Fruit fly (Drosophila melanogaster) whole organism, embryonic: ENCODE data around the gene CG32686.
A peak's percentile ranks its signal among the peaks of the same experiment; 100 is the strongest.

Source experiments
- ATbp ChIP-seq: fragments of 200-800 bp; sonication (Bioruptor generic); optimal IDR thresholded peaks from 2 replicates; lab custom pipeline; 2017; ENCODE audit warnings: missing biosample characterization, mild to moderate bottlenecking, missing genetic modification characterization, missing genetic modification reagents
- Adf1 ChIP-seq: fragments of 200-800 bp; sonication (Bioruptor generic); IDR thresholded peaks from 2 replicates; pipeline ENCODE4 v1.3.6; 2022; ENCODE audit warnings: missing biosample characterization, missing genetic modification characterization
- CG10209 ChIP-seq: fragments of 200-800 bp; sonication (Bioruptor generic); optimal IDR thresholded peaks from 3 replicates; lab custom pipeline; 2017; ENCODE audit warnings: missing biosample characterization, mild to moderate bottlenecking, missing genetic modification characterization, missing genetic modification reagents
- CG10543 ChIP-seq: fragments of 200-800 bp; sonication (Bioruptor generic); optimal IDR thresholded peaks from 3 replicates; lab custom pipeline; 2017; ENCODE audit warnings: missing biosample characterization, mild to moderate bottlenecking, missing genetic modification characterization, moderate library complexity
- CG11093 ChIP-seq: fragments of 200-800 bp; sonication (Bioruptor generic); IDR thresholded peaks from 3 replicates; pipeline ENCODE4 v1.3.6; 2022; ENCODE audit warnings: missing biosample characterization, missing genetic modification characterization
- CG12155 ChIP-seq: fragments of 200-800 bp; sonication (Bioruptor generic); optimal IDR thresholded peaks from 3 replicates; lab custom pipeline; 2016; ENCODE audit warnings: missing biosample characterization, missing genetic modification characterization
- CG12659 ChIP-seq: fragments of 200-800 bp; sonication (Bioruptor generic); optimal IDR thresholded peaks from 3 replicates; lab custom pipeline; 2017; ENCODE audit warnings: mild to moderate bottlenecking, missing biosample characterization, missing genetic modification reagents, missing genetic modification characterization
- CG13123 ChIP-seq: fragments of 200-800 bp; sonication (Bioruptor generic); optimal IDR thresholded peaks from 2 replicates; lab custom pipeline; 2016; ENCODE audit warnings: missing biosample characterization, missing genetic modification characterization
- CG14441 ChIP-seq: fragments of 200-800 bp; sonication (Bioruptor generic); IDR thresholded peaks from 2 replicates; pipeline ENCODE4 v1.3.6; 2022; ENCODE audit warnings: missing biosample characterization, missing genetic modification characterization
- CG14860 ChIP-seq: fragments of 200-800 bp; sonication (Bioruptor generic); IDR thresholded peaks from 3 replicates; pipeline ENCODE4 v1.3.6; 2022; ENCODE audit warnings: missing biosample characterization, missing genetic modification characterization; ENCODE audit not compliant: partially characterized antibody
- CG32532 ChIP-seq: fragments of 200-800 bp; sonication (Bioruptor generic); IDR thresholded peaks from 2 replicates; pipeline ENCODE4 v1.3.6; 2022; ENCODE audit warnings: missing biosample characterization, missing genetic modification characterization
- CG4282 ChIP-seq: fragments of 200-800 bp; sonication (Bioruptor generic); optimal IDR thresholded peaks from 2 replicates; lab custom pipeline; 2016; ENCODE audit warnings: missing biosample characterization, missing genetic modification characterization
- CG6765 ChIP-seq: fragments of 200-800 bp; sonication (Bioruptor generic); optimal IDR thresholded peaks from 3 replicates; lab custom pipeline; 2017; ENCODE audit warnings: missing biosample characterization, mild to moderate bottlenecking, missing genetic modification characterization
- CG8290 ChIP-seq, 3 experiments: fragments of 200-800 bp; sonication (Bioruptor generic); optimal IDR thresholded peaks; 2 replicates each; lab custom pipeline; 2016 to 2019; ENCODE audit warnings: missing biosample characterization in 3 of 3, missing genetic modification characterization in 3 of 3, mild to moderate bottlenecking in 2 of 3, moderate library complexity in 1 of 3
- CG8388 ChIP-seq: fragments of 200-800 bp; sonication (Bioruptor generic); optimal IDR thresholded peaks from 2 replicates; lab custom pipeline; 2019; ENCODE audit warnings: missing biosample characterization, mild to moderate bottlenecking, missing genetic modification characterization, moderate library complexity
- CG9215 ChIP-seq: fragments of 200-800 bp; sonication (Bioruptor generic); IDR thresholded peaks from 2 replicates; pipeline ENCODE4 v1.3.6; 2022; ENCODE audit warnings: missing biosample characterization, missing genetic modification characterization
- Dad ChIP-seq: fragments of 200-800 bp; sonication (Bioruptor generic); optimal IDR thresholded peaks from 3 replicates; lab custom pipeline; 2016; ENCODE audit warnings: missing biosample characterization, missing genetic modification characterization
- HLHmδ ChIP-seq: fragments of 200-800 bp; sonication (Bioruptor generic); optimal IDR thresholded peaks from 2 replicates; lab custom pipeline; 2018; ENCODE audit warnings: missing biosample characterization, mild to moderate bottlenecking, missing genetic modification characterization, moderate library complexity
- Hr51 ChIP-seq, 2 experiments: fragments of 200-800 bp; sonication (Bioruptor generic); optimal IDR thresholded peaks; 2 replicates in 1 of 2; 3 replicates in 1 of 2; lab custom pipeline; 2016 to 2018; ENCODE audit warnings: missing biosample characterization in 2 of 2, missing genetic modification characterization in 2 of 2, mild to moderate bottlenecking in 1 of 2, moderate library complexity in 1 of 2
- Kr ChIP-seq: fragments of 200-800 bp; sonication (Bioruptor generic); optimal IDR thresholded peaks from 2 replicates; lab custom pipeline; 2017; ENCODE audit warnings: missing biosample characterization, mild to moderate bottlenecking, missing genetic modification characterization
- Lhr ChIP-seq: fragments of 200-800 bp; sonication (Bioruptor generic); optimal IDR thresholded peaks from 3 replicates; lab custom pipeline; 2017; ENCODE audit warnings: mild to moderate bottlenecking, missing biosample characterization, missing genetic modification reagents, missing genetic modification characterization
- Oli ChIP-seq: fragments of 200-800 bp; sonication (Bioruptor generic); optimal IDR thresholded peaks from 2 replicates; lab custom pipeline; 2018; ENCODE audit warnings: missing biosample characterization, mild to moderate bottlenecking, missing genetic modification characterization, moderate library complexity
- Sox100B ChIP-seq: fragments of 200-800 bp; sonication (Bioruptor generic); optimal IDR thresholded peaks from 3 replicates; lab custom pipeline; 2018; ENCODE audit warnings: missing biosample characterization, mild to moderate bottlenecking, missing genetic modification characterization
- Stat92E ChIP-seq, 3 experiments: fragments of >200 bp in 2 of 3; fragments of 200-800 bp in 1 of 3; sonication (Bioruptor generic) in 1 of 3; optimal IDR thresholded peaks; 2 replicates each; lab custom pipeline; 2017 to 2019; ENCODE audit warnings: missing biosample characterization in 3 of 3, missing genetic modification characterization in 3 of 3, mild to moderate bottlenecking in 1 of 3, moderate library complexity in 1 of 3
- TFAM ChIP-seq: fragments of 200-800 bp; sonication (Bioruptor generic); optimal IDR thresholded peaks from 2 replicates; lab custom pipeline; 2017; ENCODE audit warnings: missing biosample characterization, missing genetic modification characterization, inconsistent platforms
- Usf ChIP-seq: fragments of 200-800 bp; sonication (Bioruptor generic); optimal IDR thresholded peaks from 2 replicates; lab custom pipeline; 2017; ENCODE audit warnings: missing genotype, missing biosample characterization, missing genetic modification characterization
- ab ChIP-seq: fragments of 200-800 bp; sonication (Bioruptor generic); optimal IDR thresholded peaks from 2 replicates; lab custom pipeline; 2016; ENCODE audit warnings: missing biosample characterization, missing genetic modification characterization
- bcd ChIP-seq: fragments of 200-800 bp; sonication (Bioruptor generic); optimal IDR thresholded peaks from 2 replicates; lab custom pipeline; 2017; ENCODE audit warnings: missing biosample characterization, mild to moderate bottlenecking, missing genetic modification characterization
- cad ChIP-seq: fragments of >200 bp; optimal IDR thresholded peaks from 2 replicates; lab custom pipeline; 2017; ENCODE audit warnings: missing biosample characterization, missing genetic modification characterization
- dan ChIP-seq: fragments of 200-800 bp; sonication (Bioruptor generic); IDR thresholded peaks from 2 replicates; pipeline ENCODE4 v1.3.6; 2022; ENCODE audit warnings: missing biosample characterization, missing genetic modification characterization
- danr ChIP-seq: fragments of 200-800 bp; sonication (Bioruptor generic); IDR thresholded peaks from 2 replicates; pipeline ENCODE4 v1.3.6; 2022; ENCODE audit warnings: missing biosample characterization, missing genetic modification characterization
- disco-r ChIP-seq: fragments of 200-800 bp; sonication (Bioruptor generic); optimal IDR thresholded peaks from 2 replicates; lab custom pipeline; 2016; ENCODE audit warnings: missing biosample characterization, missing genetic modification characterization
- dysf ChIP-seq: fragments of 200-800 bp; sonication (Bioruptor generic); IDR thresholded peaks from 3 replicates; pipeline ENCODE4 v1.3.6; 2022; ENCODE audit warnings: missing biosample characterization, missing genetic modification characterization
- fd3F ChIP-seq: fragments of 200-800 bp; sonication (Bioruptor generic); optimal IDR thresholded peaks from 2 replicates; lab custom pipeline; 2018; ENCODE audit warnings: missing biosample characterization, mild to moderate bottlenecking, missing genetic modification characterization, moderate library complexity
- fd96Cb ChIP-seq: fragments of 200-800 bp; sonication (Bioruptor generic); optimal IDR thresholded peaks from 2 replicates; lab custom pipeline; 2018; ENCODE audit warnings: missing biosample characterization, mild to moderate bottlenecking, missing genetic modification characterization, moderate library complexity
- her ChIP-seq: fragments of 200-800 bp; sonication (Bioruptor generic); optimal IDR thresholded peaks from 2 replicates; lab custom pipeline; 2016; ENCODE audit warnings: missing biosample characterization, missing genetic modification characterization
- hkb ChIP-seq, 2 experiments: fragments of 200-800 bp in 1 of 2; fragments of >200 bp in 1 of 2; sonication (Bioruptor generic) in 1 of 2; IDR thresholded peaks in 1 of 2; optimal IDR thresholded peaks in 1 of 2; 2 replicates each; pipeline versions ENCODE4 v1.3.6 to Lab custom; 2017 to 2022; ENCODE audit warnings: missing biosample characterization in 1 of 2, missing genetic modification characterization in 1 of 2
- klu ChIP-seq: fragments of 200-800 bp; sonication (Bioruptor generic); IDR thresholded peaks from 2 replicates; pipeline ENCODE4 v1.3.6; 2022; ENCODE audit warnings: missing biosample characterization, missing genetic modification characterization
- mam ChIP-seq: fragments of 200-800 bp; sonication (Bioruptor generic); optimal IDR thresholded peaks from 3 replicates; lab custom pipeline; 2016; ENCODE audit warnings: missing biosample characterization, missing genetic modification characterization
- mld ChIP-seq: fragments of 200-800 bp; sonication (Bioruptor generic); IDR thresholded peaks from 3 replicates; pipeline ENCODE4 v1.3.6; 2022; ENCODE audit warnings: missing biosample characterization, missing genetic modification characterization; ENCODE audit not compliant: partially characterized antibody
- onecut ChIP-seq: fragments of 200-800 bp; sonication (Bioruptor generic); IDR thresholded peaks from 2 replicates; pipeline ENCODE4 v1.3.6; 2022; ENCODE audit warnings: missing biosample characterization, missing genetic modification characterization
- otp ChIP-seq: fragments of 200-800 bp; sonication (Bioruptor generic); IDR thresholded peaks from 3 replicates; pipeline ENCODE4, ENCODE4 v1.3.6; 2022; ENCODE audit warnings: missing biosample characterization, missing genetic modification characterization
- repo ChIP-seq: fragments of 200-800 bp; sonication (Bioruptor generic); optimal IDR thresholded peaks from 2 replicates; lab custom pipeline; 2016; ENCODE audit warnings: missing biosample characterization, missing genetic modification characterization
- salm ChIP-seq: fragments of 200-800 bp; sonication (Bioruptor generic); optimal IDR thresholded peaks from 2 replicates; lab custom pipeline; 2018; ENCODE audit warnings: missing biosample characterization, mild to moderate bottlenecking, missing genetic modification characterization
- sd ChIP-seq: fragments of 200-800 bp; sonication (Bioruptor generic); optimal IDR thresholded peaks from 3 replicates; lab custom pipeline; 2018; ENCODE audit warnings: missing biosample characterization, mild to moderate bottlenecking, missing genetic modification characterization, moderate library complexity
- shn ChIP-seq: fragments of 200-800 bp; sonication (Bioruptor generic); optimal IDR thresholded peaks from 3 replicates; lab custom pipeline; 2016; ENCODE audit warnings: missing biosample characterization, missing genetic modification characterization
- tgo ChIP-seq: fragments of 200-800 bp; sonication (Bioruptor generic); IDR thresholded peaks from 3 replicates; pipeline ENCODE4 v1.3.6; 2022; ENCODE audit warnings: missing biosample characterization, missing genetic modification characterization
- yki ChIP-seq: fragments of >200 bp; optimal IDR thresholded peaks from 3 replicates; lab custom pipeline; 2018

Gene CG32686

DNA sequence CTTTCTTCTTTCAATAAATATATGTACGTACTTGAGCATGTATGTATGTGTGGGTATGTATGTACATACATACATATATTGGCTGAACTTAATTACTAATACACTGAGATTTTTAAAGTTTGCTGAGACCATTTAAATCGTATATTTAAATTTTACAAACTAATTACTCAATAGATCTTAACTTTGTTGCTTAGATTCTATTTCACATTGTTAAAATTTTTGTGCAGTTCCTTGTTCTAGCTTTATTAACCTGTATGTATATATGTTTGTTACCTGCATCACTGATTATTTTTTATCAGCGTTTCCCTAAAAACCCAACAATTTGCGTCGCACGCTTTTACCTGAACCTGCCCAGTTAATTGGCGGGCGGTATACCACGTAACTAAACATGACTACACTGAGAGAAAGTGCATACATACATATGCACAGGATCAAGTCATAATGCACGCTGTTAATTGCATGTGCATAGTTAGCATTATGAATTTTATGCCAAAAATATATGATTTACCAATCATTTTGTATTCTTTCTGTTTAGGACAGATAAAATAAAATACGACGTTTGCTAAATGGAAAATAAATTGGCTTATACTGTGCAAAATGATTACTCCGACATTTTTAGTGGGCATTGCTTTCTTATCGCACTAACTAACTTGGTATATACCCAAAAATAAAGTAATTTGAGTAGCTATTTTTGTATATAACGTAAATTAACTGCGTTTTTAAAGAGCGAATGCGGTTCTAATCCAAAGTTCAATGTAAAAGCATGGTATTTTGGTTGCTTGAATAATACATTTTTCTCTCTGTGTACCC lies 12.4 kb downstream of the CG32686 start (continued):
- TF ChIP-seq onecut (GFP tag; lab: Robert Waterston, UW) (no peak), ab (no peak), CG8290 (GFP tag; optimal IDR thresholded peaks at IDR 0.05; lab: Kevin White, UChicago) (no peak), CG8290 (tag; optimal IDR thresholded peaks at IDR 0.05; lab: Kevin White, UChicago) (peak in 1 of 2 experiments; percentile 8), Stat92E (GFP tag; optimal IDR thresholded peaks at IDR 0.05; lab: Kevin White, UChicago) (no peak), shn (GFP tag; lab: Kevin White, UChicago) (no peak), Hr51 (GFP tag; optimal IDR thresholded peaks at IDR 0.05; lab: Kevin White, UChicago) (peak in 1 of 2 experiments; percentile 27), CG12659 (GFP tag; lab: Kevin White, UChicago) (peak; percentile 37), CG4282 (GFP tag; lab: Kevin White, UChicago) (no peak), salm (no peak), HLHmδ (GFP tag; lab: Kevin White, UChicago) (no peak), CG6765 (GFP tag; lab: Kevin White, UChicago) (no peak), mld (GFP tag; lab: Robert Waterston, UW) (no peak), klu (GFP tag; lab: Robert Waterston, UW) (no peak), CG9215 (GFP tag; lab: Robert Waterston, UW) (no peak), CG12155 (GFP tag; lab: Kevin White, UChicago) (peak; percentile 13), her (GFP tag; lab: Kevin White, UChicago) (no peak), sd (tag; lab: Kevin White, UChicago) (no peak), yki (lab: Kevin White, UChicago) (no peak), repo (GFP tag; lab: Kevin White, UChicago) (no peak), Dad (GFP tag; lab: Kevin White, UChicago) (no peak), fd3F (no peak), CG10543 (GFP tag; lab: Kevin White, UChicago) (no peak), CG14860 (no peak), danr (GFP tag; lab: Robert Waterston, UW) (no peak), Lhr (GFP tag; lab: Kevin White, UChicago) (no peak), CG32532 (peak; percentile 19; the same call in 1 of the 2 replicates), ATbp (GFP tag; lab: Kevin White, UChicago) (peak; percentile 6), CG11093 (GFP tag; lab: Robert Waterston, UW) (no peak), mam (GFP tag; lab: Kevin White, UChicago) (peak; percentile 11), hkb (optimal IDR thresholded peaks at IDR 0.05; lab: Kevin White, UChicago) (no peak), hkb (GFP tag; IDR thresholded peaks at IDR 0.05; lab: Robert Waterston, UW) (peak; percentile 31; the same call in 1 of the 2 replicates), Adf1 (GFP tag; lab: Robert Waterston, UW) (no peak), dysf (0 out of 3 replicates have a peak, but pooled peaks have one; percentile 22), Usf (GFP tag; lab: Kevin White, UChicago) (no peak), fd96Cb (peak; percentile 40), Kr (GFP tag; lab: Kevin White, UChicago) (no peak), Sox100B (peak; percentile 50), CG13123 (no peak), cad (GFP tag; lab: Kevin White, UChicago) (no peak), CG10209 (GFP tag; lab: Kevin White, UChicago) (peak; percentile 27), tgo (GFP tag; lab: Robert Waterston, UW) (0 out of 3 replicates have a peak, but pooled peaks have one; percentile 39), TFAM (GFP tag; lab: Kevin White, UChicago) (no peak), dan (GFP tag; lab: Robert Waterston, UW) (no peak), disco-r (GFP tag; lab: Kevin White, UChicago) (peak; percentile 36), CG14441 (GFP tag; lab: Robert Waterston, UW) (0 out of 2 replicates have a peak, but pooled peaks have one; percentile 4), CG8388 (peak; percentile 6), otp (no peak), bcd (GFP tag; lab: Kevin White, UChicago) (peak; percentile 58), Oli (peak; percentile 53)
